Fruit fly (Drosophila melanogaster): ENCODE data around the gene CG17781.

- TF ChIP-seq psq (optimal IDR thresholded peaks at IDR 0.05) (no peak), usp (GFP tag; optimal IDR thresholded peaks at IDR 0.05) (no peak), pan (optimal IDR thresholded peaks at IDR 0.05) (no peak)
Measured at dm6 chr3R:24333182-24333808, 42.2 kb downstream of the CG17781 start, which contains the start of the genes Rrp5 and Dis3.

Measured in whole organism.